Worm (Caenorhabditis elegans) whole organism, L2 larva: ENCODE measurements around the gene klp-13.

Experiments
- C34F6.9 ChIP-seq: fragments of 150-350 bp; optimal IDR thresholded peaks from 2 replicates; lab custom pipeline; 2014; ENCODE audit warnings: missing biosample characterization, missing genetic modification characterization
- F13H6.1 ChIP-seq: sonication (generic microtip); optimal IDR thresholded peaks from 2 replicates; lab custom pipeline; 2016; ENCODE audit warnings: missing genetic modification characterization, missing compliant biosample characterization
- R02D3.7 ChIP-seq: fragments of 150-350 bp; optimal IDR thresholded peaks from 2 replicates; lab custom pipeline; 2014; ENCODE audit warnings: missing biosample characterization, missing genetic modification characterization
- Y55F3AM.14 ChIP-seq: fragments of 200-800 bp; sonication (Bioruptor generic); optimal IDR thresholded peaks from 2 replicates; lab custom pipeline; 2018; ENCODE audit warnings: mild to moderate bottlenecking, missing genetic modification characterization, missing compliant biosample characterization
- ZK546.5 ChIP-seq: sonication (generic microtip); optimal IDR thresholded peaks from 2 replicates; lab custom pipeline; 2017; ENCODE audit warnings: missing biosample characterization, missing genetic modification characterization
- alr-1 ChIP-seq: fragments of 150-350 bp; optimal IDR thresholded peaks from 2 replicates; lab custom pipeline; 2014; ENCODE audit warnings: missing biosample characterization, missing genetic modification characterization
- aly-2 ChIP-seq: fragments of 150-350 bp; optimal IDR thresholded peaks from 2 replicates; lab custom pipeline; 2014; ENCODE audit warnings: missing biosample characterization, missing genetic modification characterization
- ama-1 ChIP-seq: fragments of 150-350 bp; optimal IDR thresholded peaks from 2 replicates; lab custom pipeline; 2018; ENCODE audit warnings: inconsistent platforms
- blmp-1 ChIP-seq: sonication (generic microtip); optimal IDR thresholded peaks from 2 replicates; lab custom pipeline; 2017; ENCODE audit warnings: missing genetic modification characterization, mild to moderate bottlenecking, missing compliant biosample characterization, antibody characterized with exemption, moderate library complexity; ENCODE audit not compliant: insufficient read depth
- ceh-82 ChIP-seq: fragments of 150-350 bp; optimal IDR thresholded peaks from 2 replicates; lab custom pipeline; 2014; ENCODE audit warnings: missing biosample characterization, missing genetic modification characterization
- crh-2 ChIP-seq: sonication (generic microtip); optimal IDR thresholded peaks from 2 replicates; lab custom pipeline; 2017; ENCODE audit warnings: missing biosample characterization, missing genetic modification characterization
- dmd-4 ChIP-seq: sonication (generic microtip); optimal IDR thresholded peaks from 2 replicates; lab custom pipeline; 2017; ENCODE audit warnings: missing biosample characterization, missing genetic modification characterization
- egl-27 ChIP-seq: sonication (generic microtip); optimal IDR thresholded peaks from 3 replicates; lab custom pipeline; 2017; ENCODE audit warnings: missing biosample characterization, missing genetic modification reagents, missing genetic modification characterization
- elt-1 ChIP-seq: fragments of 150-350 bp; optimal IDR thresholded peaks from 2 replicates; lab custom pipeline; 2014; ENCODE audit warnings: missing biosample characterization, missing genetic modification characterization
- gmeb-1 ChIP-seq: fragments of 150-350 bp; optimal IDR thresholded peaks from 2 replicates; lab custom pipeline; 2014; ENCODE audit warnings: missing biosample characterization, missing genetic modification characterization
- lin-13 ChIP-seq: fragments of 150-350 bp; optimal IDR thresholded peaks from 2 replicates; lab custom pipeline; 2014; ENCODE audit warnings: missing biosample characterization, missing genetic modification reagents, missing genetic modification characterization
- lsy-2 ChIP-seq, 2 experiments: fragments of 150-350 bp in 1 of 2; sonication (generic microtip) in 1 of 2; optimal IDR thresholded peaks; 2 replicates each; lab custom pipeline; 2014 to 2017; ENCODE audit warnings: missing biosample characterization in 2 of 2, missing genetic modification characterization in 2 of 2
- nhr-12 ChIP-seq: fragments of 150-350 bp; optimal IDR thresholded peaks from 2 replicates; lab custom pipeline; 2014; ENCODE audit warnings: missing biosample characterization, missing genetic modification characterization
- nhr-129 ChIP-seq: fragments of 150-350 bp; optimal IDR thresholded peaks from 2 replicates; lab custom pipeline; 2014; ENCODE audit warnings: missing biosample characterization, missing genetic modification characterization
- nhr-21 ChIP-seq: fragments of 150-350 bp; optimal IDR thresholded peaks from 2 replicates; lab custom pipeline; 2014; ENCODE audit warnings: missing biosample characterization, missing genetic modification characterization
- nhr-23 ChIP-seq: fragments of 150-350 bp; optimal IDR thresholded peaks from 2 replicates; lab custom pipeline; 2014; ENCODE audit warnings: missing biosample characterization, missing genetic modification reagents, missing genetic modification characterization
- nhr-237 ChIP-seq: fragments of 150-350 bp; optimal IDR thresholded peaks from 2 replicates; lab custom pipeline; 2014; ENCODE audit warnings: missing biosample characterization, missing genetic modification characterization
- peb-1 ChIP-seq: fragments of 150-350 bp; optimal IDR thresholded peaks from 2 replicates; lab custom pipeline; 2014; ENCODE audit warnings: missing biosample characterization, missing genetic modification characterization
- skn-1 ChIP-seq: sonication (generic microtip); optimal IDR thresholded peaks from 2 replicates; lab custom pipeline; 2017; ENCODE audit warnings: missing biosample characterization, missing genetic modification characterization
- sma-9 ChIP-seq, 2 experiments: fragments of 150-350 bp in 1 of 2; sonication (generic microtip) in 1 of 2; optimal IDR thresholded peaks; 2 replicates each; lab custom pipeline; 2014 to 2016; ENCODE audit warnings: missing genetic modification characterization in 2 of 2, mild to moderate bottlenecking in 1 of 2, missing biosample characterization in 1 of 2, missing compliant biosample characterization in 1 of 2, missing genetic modification reagents in 1 of 2, moderate library complexity in 1 of 2
- snpc-4 ChIP-seq: fragments of 150-350 bp; optimal IDR thresholded peaks from 2 replicates; lab custom pipeline; 2014; ENCODE audit warnings: missing biosample characterization, missing genetic modification characterization
- unc-55 ChIP-seq: fragments of 150-350 bp; sonication (generic microtip); optimal IDR thresholded peaks from 3 replicates; lab custom pipeline; 2014; ENCODE audit warnings: missing biosample characterization, missing genetic modification reagents, missing genetic modification characterization
- unc-62 ChIP-seq: fragments of 150-350 bp; optimal IDR thresholded peaks from 2 replicates; lab custom pipeline; 2014; ENCODE audit warnings: missing biosample characterization, missing genetic modification reagents, missing genetic modification characterization
- ztf-1 ChIP-seq: fragments of 200-800 bp; sonication (Bioruptor generic); conservative IDR thresholded peaks from 2 replicates; pipeline ENCODE4 v1.3.6; 2022; ENCODE audit warnings: missing genetic modification characterization, missing compliant biosample characterization
- ztf-11 ChIP-seq: sonication (generic microtip); optimal IDR thresholded peaks from 2 replicates; lab custom pipeline; 2017; ENCODE audit warnings: missing biosample characterization, missing genetic modification characterization

The klp-13 gene

DNA sequence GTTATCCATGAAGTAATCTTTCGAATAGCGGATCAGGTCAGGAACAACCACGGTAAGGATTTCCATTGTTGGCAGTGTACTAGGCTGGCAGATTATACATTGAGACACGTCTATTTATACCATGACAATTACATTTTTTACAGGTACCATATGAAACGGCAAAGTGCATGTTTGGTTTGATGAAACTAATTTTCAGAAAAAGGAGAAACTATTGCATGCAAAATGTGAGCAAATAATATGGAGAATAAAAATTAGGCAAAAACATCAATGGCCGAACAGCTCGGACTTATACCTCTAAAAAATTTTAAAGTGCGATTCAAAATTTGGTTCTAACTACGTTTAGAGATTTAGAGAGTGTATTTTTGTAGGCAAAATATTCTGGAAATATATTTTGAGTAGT lies 8.0 kb downstream of the klp-13 start, which contains the start of gene F22F4.5:
Gene F22F4.5, minus strand, starts transcription at position 101 of the 400 bp plus-strand sequence.
- TF ChIP-seq crh-2 (tag; lab: Kevin White, UChicago) (no peak), ZK546.5 (tag; lab: Kevin White, UChicago) (no peak)

DNA sequence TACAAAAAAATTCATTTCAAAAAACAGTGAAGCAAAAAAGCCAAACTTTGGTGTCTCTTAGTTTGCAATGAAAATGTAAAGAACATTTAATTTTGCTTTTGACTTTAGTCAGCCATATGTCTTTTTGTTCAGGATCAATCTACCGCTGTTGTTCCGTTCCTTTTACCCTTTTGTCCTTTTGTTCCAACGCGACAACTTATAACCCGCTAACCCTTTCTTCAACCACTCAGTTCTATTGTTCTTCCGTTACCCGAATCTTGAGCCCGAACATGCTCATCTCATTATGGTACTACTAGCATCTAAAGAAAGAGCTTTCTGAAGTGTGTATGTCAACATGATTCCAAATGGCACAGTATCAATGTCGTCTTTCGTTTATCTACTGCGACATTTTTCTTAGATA lies 9.2 kb downstream of the klp-13 start:
- TF ChIP-seq R02D3.7 (tag; lab: Kevin White, UChicago), result no peak
- TF ChIP-seq nhr-237 (tag; lab: Kevin White, UChicago), result no peak
- no peak for TF ChIP-seq blmp-1
- TF ChIP-seq peb-1, result no peak
- TF ChIP-seq C34F6.9, result no peak
- TF ChIP-seq skn-1 (tag; lab: Kevin White, UChicago), result no peak
- TF ChIP-seq, all 48 proteins: peak for 0

DNA sequence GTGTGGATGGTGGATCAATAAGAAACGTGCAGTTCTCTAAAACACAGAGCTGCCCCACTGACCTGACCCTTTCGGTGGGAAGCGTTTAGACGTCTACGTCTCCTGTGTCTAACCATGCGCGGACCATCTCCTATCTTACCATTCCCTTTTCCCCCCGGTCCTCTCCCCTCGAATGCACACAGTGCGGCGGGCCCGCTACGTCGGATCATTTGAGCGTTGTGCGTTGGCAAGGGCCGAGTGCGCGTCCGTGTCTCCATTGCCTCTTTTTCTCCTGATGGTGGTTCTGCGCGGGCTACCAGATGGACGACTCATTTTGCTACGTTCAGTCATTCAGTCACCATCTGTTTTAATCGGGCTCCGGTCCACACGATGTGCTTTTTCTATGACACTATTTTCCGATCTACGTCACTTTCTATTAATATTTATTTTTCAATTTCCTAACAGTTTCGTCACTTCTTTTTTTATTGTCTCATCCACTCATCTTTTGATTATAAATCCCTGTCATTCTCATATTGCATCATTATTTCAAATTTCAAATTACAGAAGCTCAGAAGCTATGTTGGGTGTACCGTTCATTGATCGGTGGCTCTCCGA lies 10.9 kb downstream of the klp-13 start, which contains the start of gene inx-3:
Gene inx-3, plus strand, starts transcription at position 544 of the 594 bp plus-strand sequence.
- no peak for TF ChIP-seq elt-1 (tag; lab: Kevin White, UChicago)
- TF ChIP-seq dmd-4 (tag; lab: Kevin White, UChicago), result no peak
- no peak for TF ChIP-seq unc-55 (GFP tag; lab: Kevin White, UChicago)

DNA sequence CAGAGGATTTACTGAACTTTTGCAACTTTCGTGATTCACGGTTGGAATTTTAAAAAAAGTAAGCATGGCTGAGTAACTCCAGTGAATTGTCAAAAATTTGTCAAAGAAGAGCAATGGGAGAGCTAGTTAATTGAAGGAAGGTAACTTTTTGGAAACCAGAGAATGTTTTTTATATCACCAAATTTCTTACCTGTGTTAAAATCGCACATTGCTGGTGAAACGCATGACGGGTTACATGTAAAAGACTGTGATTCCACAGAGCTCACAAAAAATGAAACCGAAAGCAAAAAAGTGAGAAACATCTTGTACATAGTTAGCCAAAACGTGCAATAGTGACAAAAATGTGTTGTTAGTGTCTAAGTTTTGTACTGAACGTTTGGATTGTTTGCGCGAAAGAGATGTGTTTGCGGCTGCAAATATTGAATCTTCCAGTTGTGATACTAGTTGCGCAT lies 14.3 kb downstream of the klp-13 start, which contains the start of gene F22F4.9:
Gene F22F4.9, minus strand, starts transcription at position 402 of the 452 bp plus-strand sequence.
- no peak for TF ChIP-seq skn-1 (tag; lab: Kevin White, UChicago)
- TF ChIP-seq lsy-2 (tag; optimal IDR thresholded peaks at IDR 0.05; lab: Kevin White, UChicago), result no peak
- no peak for TF ChIP-seq sma-9 (GFP tag; optimal IDR thresholded peaks at IDR 0.05; lab: Kevin White, UChicago)
- TF ChIP-seq sma-9 (tag; optimal IDR thresholded peaks at IDR 0.05; lab: Kevin White, UChicago), result no peak
- TF ChIP-seq ztf-11 (tag; lab: Kevin White, UChicago), result no peak
- TF ChIP-seq nhr-12 (tag; lab: Kevin White, UChicago), result no peak
- no peak for TF ChIP-seq F13H6.1
- no peak for TF ChIP-seq lin-13
- no peak for TF ChIP-seq crh-2 (tag; lab: Kevin White, UChicago)

DNA sequence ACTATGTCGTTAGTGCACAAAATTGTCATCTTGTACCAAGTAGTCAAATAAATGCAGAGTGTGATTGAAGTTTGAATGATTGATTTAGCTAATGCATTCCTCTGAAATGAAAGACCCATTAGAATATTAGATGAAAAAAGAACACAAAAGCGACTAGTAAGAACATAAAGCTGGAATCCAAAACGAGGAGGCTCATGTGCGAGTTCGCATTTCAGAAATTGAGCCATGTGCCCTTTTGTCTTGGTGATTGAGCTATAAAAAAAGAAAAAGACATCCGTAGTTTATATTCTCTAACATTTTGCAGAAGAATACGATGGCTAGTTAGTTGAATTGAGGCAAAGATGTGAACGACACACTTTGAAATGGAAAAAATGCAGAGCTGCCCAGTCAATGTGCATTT lies 16.6 kb downstream of the klp-13 start, which contains the start of gene F22F4.4:
Gene F22F4.4, minus strand, starts transcription at position 101 of the 400 bp plus-strand sequence.
- TF ChIP-seq alr-1 (tag; lab: Kevin White, UChicago) (no peak), ceh-82 (no peak), ama-1 (lab: Kevin White, UChicago) (no peak), R02D3.7 (tag; lab: Kevin White, UChicago) (no peak), nhr-21 (tag; lab: Kevin White, UChicago) (no peak), ztf-1 (GFP tag; lab: Robert Waterston, UW) (no peak), gmeb-1 (tag; lab: Kevin White, UChicago) (no peak), egl-27 (no peak), elt-1 (tag; lab: Kevin White, UChicago) (no peak), nhr-129 (tag; lab: Kevin White, UChicago) (no peak), nhr-12 (tag; lab: Kevin White, UChicago) (no peak), blmp-1 (no peak), snpc-4 (tag; lab: Kevin White, UChicago) (no peak), Y55F3AM.14 (GFP tag; lab: Kevin White, UChicago) (no peak)
- TF ChIP-seq, all 48 proteins: peak for 0

DNA sequence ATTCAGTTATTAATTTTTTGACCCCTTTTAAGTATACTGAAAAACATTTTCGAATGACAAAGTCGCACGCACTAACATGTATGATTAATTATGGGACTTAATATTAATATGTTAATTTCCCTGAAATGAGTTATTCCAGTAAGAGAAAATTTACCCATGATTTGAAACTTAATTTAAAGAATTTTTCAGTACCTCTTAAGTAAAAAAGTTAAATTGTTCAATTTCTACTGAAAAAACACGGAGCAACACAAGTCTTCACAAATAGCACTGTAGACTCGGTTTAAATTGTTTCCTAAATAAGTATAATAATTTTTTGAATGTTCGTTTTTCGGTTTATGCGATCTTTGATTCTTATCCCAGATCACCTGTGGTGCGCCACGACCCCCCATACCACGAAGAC lies 17.7 kb downstream of the klp-13 start:
- no peak for TF ChIP-seq unc-62 (GFP tag; lab: Kevin White, UChicago)
- TF ChIP-seq nhr-23 (tag; lab: Kevin White, UChicago), result no peak
- TF ChIP-seq Y55F3AM.14 (GFP tag; lab: Kevin White, UChicago), result no peak
- no peak for TF ChIP-seq R02D3.7 (tag; lab: Kevin White, UChicago)
- no peak for TF ChIP-seq aly-2 (tag; lab: Kevin White, UChicago)
- TF ChIP-seq ztf-11 (tag; lab: Kevin White, UChicago), result no peak
